Worm (Caenorhabditis elegans): ENCODE results near the gene nas-16.

ce11 chrV:11415059-11415458, 22.9 kb downstream of the nas-16 start, which contains the start of gene deg-3:
- TF ChIP-seq ceh-43 (GFP tag; optimal IDR thresholded peaks at IDR 0.05) (no peak), snpc-4 (tag; optimal IDR thresholded peaks at IDR 0.05) (no peak), nhr-28 (tag; optimal IDR thresholded peaks at IDR 0.05) (no peak), unc-62 (GFP tag; optimal IDR thresholded peaks at IDR 0.05) (no peak), drap-1 (GFP tag; optimal IDR thresholded peaks at IDR 0.05) (no peak), nhr-12 (tag; optimal IDR thresholded peaks at IDR 0.05) (no peak), elt-3 (tag; optimal IDR thresholded peaks at IDR 0.05) (no peak), mep-1 (tag; optimal IDR thresholded peaks at IDR 0.05) (no peak)
